Fruit fly (Drosophila melanogaster) whole organism, adult: ENCODE measurements around the gene Txl.

Source experiments
- CG12768 ChIP-seq: fragments of 200-800 bp; sonication (Bioruptor generic); optimal IDR thresholded peaks from 2 replicates; lab custom pipeline; 2017; ENCODE audit warnings: missing biosample characterization, missing genetic modification characterization, mild to moderate bottlenecking, moderate library complexity, missing genetic modification reagents
- kay ChIP-seq: fragments of 200-800 bp; sonication (Bioruptor generic); peaks from one replicate; lab custom pipeline; 2016; ENCODE audit warnings: missing biosample characterization, missing genetic modification characterization, borderline replicate concordance
- ovo ChIP-seq: fragments of 200-800 bp; sonication (Bioruptor generic); optimal IDR thresholded peaks from 2 replicates; lab custom pipeline; 2016; ENCODE audit warnings: missing biosample characterization, missing genetic modification characterization
- pad ChIP-seq: fragments of 200-800 bp; sonication (Bioruptor generic); optimal IDR thresholded peaks from 3 replicates; lab custom pipeline; 2017; ENCODE audit warnings: missing biosample characterization, missing genetic modification characterization, mild to moderate bottlenecking, moderate library complexity, missing genetic modification reagents
- tj ChIP-seq: fragments of 200-800 bp; sonication (Bioruptor generic); optimal IDR thresholded peaks from 3 replicates; lab custom pipeline; 2017; ENCODE audit warnings: missing biosample characterization, mild to moderate bottlenecking, missing genetic modification characterization, moderate library complexity
- toe ChIP-seq: fragments of 200-800 bp; sonication (Bioruptor generic); optimal IDR thresholded peaks from 2 replicates; lab custom pipeline; 2016; ENCODE audit warnings: missing biosample characterization, missing genetic modification characterization

- TF ChIP-seq ovo (no peak), tj (GFP tag; lab: Kevin White, UChicago) (no peak), toe (GFP tag; lab: Kevin White, UChicago) (no peak), CG12768 (GFP tag; lab: Kevin White, UChicago) (no peak), kay (GFP tag; lab: Kevin White, UChicago) (no peak), pad (GFP tag; lab: Kevin White, UChicago) (no peak)
Observed at dm6 chr3L:5796493-5796998, 30.9 kb downstream of the Txl start, which contains the start of gene Tektin-C.
